Fruit fly (Drosophila melanogaster): Measurements from ENCODE around the gene hay.

The hay gene

dm6 chr3L:10656451-10657198 is 25.7 kb downstream of the hay start (continued):
- peak; percentile 8 for TF ChIP-seq pb (GFP tag; optimal IDR thresholded peaks at IDR 0.05)
- peak; percentile 49 for TF ChIP-seq mirr (GFP tag; optimal IDR thresholded peaks at IDR 0.05)
- TF ChIP-seq z (GFP tag; IDR thresholded peaks at IDR 0.05) = no peak
- TF ChIP-seq E2f2 (GFP tag; IDR thresholded peaks at IDR 0.05) = no peak
- TF ChIP-seq h (optimal IDR thresholded peaks at IDR 0.05) = no peak
- TF ChIP-seq pnt (GFP tag; optimal IDR thresholded peaks at IDR 0.05) = peak; percentile 41
- TF ChIP-seq H15 (GFP tag; IDR thresholded peaks at IDR 0.05) = no peak
- no peak for TF ChIP-seq Dp (GFP tag; optimal IDR thresholded peaks at IDR 0.05)
- TF ChIP-seq CG6272 (GFP tag; IDR thresholded peaks at IDR 0.05) = no peak
- peak; percentile 70 for TF ChIP-seq NK7.1 (GFP tag; optimal IDR thresholded peaks at IDR 0.05)
- TF ChIP-seq MTF-1 (GFP tag; optimal IDR thresholded peaks at IDR 0.05; ENCODE audit: borderline replicate concordance) = peak; percentile 88
- TF ChIP-seq HLH54F (GFP tag; optimal IDR thresholded peaks at IDR 0.05) = peak; percentile 2
- TF ChIP-seq CG34422 (GFP tag; IDR thresholded peaks at IDR 0.05) = no peak; the same call in 2 of the 3 replicates
- TF ChIP-seq Hr39 (optimal IDR thresholded peaks at IDR 0.05) = no peak
- peak; percentile 67 for TF ChIP-seq Side (GFP tag; optimal IDR thresholded peaks at IDR 0.05)
- TF ChIP-seq sima (GFP tag; optimal IDR thresholded peaks at IDR 0.05) = peak; percentile 19
- TF ChIP-seq CG7928 (GFP tag; optimal IDR thresholded peaks at IDR 0.05) = no peak
- no peak for TF ChIP-seq pzg (GFP tag; optimal IDR thresholded peaks at IDR 0.05)
- no peak for TF ChIP-seq unc-4 (GFP tag; IDR thresholded peaks at IDR 0.05; ENCODE audit: partially characterized antibody)
- TF ChIP-seq CG12219 (GFP tag; optimal IDR thresholded peaks at IDR 0.05) = peak; percentile 56
- no peak for TF ChIP-seq Gug (GFP tag; IDR thresholded peaks at IDR 0.05)
- peak; percentile 91 for TF ChIP-seq lab (GFP tag; optimal IDR thresholded peaks at IDR 0.05)
- peak; percentile 43 for TF ChIP-seq CG10431 (GFP tag; optimal IDR thresholded peaks at IDR 0.05)
- peak; percentile 36 for TF ChIP-seq gro (GFP tag; optimal IDR thresholded peaks at IDR 0.05)
- TF ChIP-seq aop (GFP tag; IDR thresholded peaks at IDR 0.05) = no peak
- TF ChIP-seq Ssrp (tag; optimal IDR thresholded peaks at IDR 0.05) = no peak
- TF ChIP-seq dm (GFP tag; optimal IDR thresholded peaks at IDR 0.05) = no peak
- no peak for TF ChIP-seq sna (GFP tag; IDR thresholded peaks at IDR 0.05; ENCODE audit: partially characterized antibody)
- no peak for TF ChIP-seq al (GFP tag; IDR thresholded peaks at IDR 0.05)
- TF ChIP-seq tna (GFP tag; IDR thresholded peaks at IDR 0.05; ENCODE audit: partially characterized antibody) = no peak
- no peak for TF ChIP-seq CG2889 (GFP tag; IDR thresholded peaks at IDR 0.05)
- peak; percentile 16 for TF ChIP-seq Myb (GFP tag; optimal IDR thresholded peaks at IDR 0.05)
- no peak for TF ChIP-seq nerfin-2 (GFP tag; IDR thresholded peaks at IDR 0.05; ENCODE audit: partially characterized antibody)
- TF ChIP-seq bab2 (GFP tag; optimal IDR thresholded peaks at IDR 0.05) = peak; percentile 81
- peak; percentile 45 for TF ChIP-seq CG3163 (GFP tag; optimal IDR thresholded peaks at IDR 0.05)
- TF ChIP-seq CG8944 (GFP tag; optimal IDR thresholded peaks at IDR 0.05) = peak; percentile 19
- TF ChIP-seq CHES-1-like (GFP tag; optimal IDR thresholded peaks at IDR 0.05) = peak; percentile 49
- TF ChIP-seq Sry-δ (GFP tag; optimal IDR thresholded peaks at IDR 0.05) = peak; percentile 34
- no peak for TF ChIP-seq insv (GFP tag; optimal IDR thresholded peaks at IDR 0.05)
- no peak for TF ChIP-seq Adf1 (GFP tag; IDR thresholded peaks at IDR 0.05)
- TF ChIP-seq CG17829 (tag; optimal IDR thresholded peaks at IDR 0.05) = peak; percentile 14
- TF ChIP-seq Ada2b (GFP tag; IDR thresholded peaks at IDR 0.05) = peak; percentile 28; the same call in 1 of the 2 replicates
- TF ChIP-seq Dad (GFP tag; optimal IDR thresholded peaks at IDR 0.05) = peak; percentile 11
- no peak for TF ChIP-seq CG6791 (GFP tag; IDR thresholded peaks at IDR 0.05; ENCODE audit: partially characterized antibody)
- peak; percentile 18 for TF ChIP-seq Bteb2 (GFP tag; optimal IDR thresholded peaks at IDR 0.05)
- TF ChIP-seq Lim3 (GFP tag; IDR thresholded peaks at IDR 0.05) = no peak
- TF ChIP-seq trem (tag; optimal IDR thresholded peaks at IDR 0.05) = peak; percentile 0
- peak; percentile 41 for TF ChIP-seq CG14710 (tag; optimal IDR thresholded peaks at IDR 0.05)
- no peak; the same call in 2 of the 3 replicates for TF ChIP-seq CG11093 (GFP tag; IDR thresholded peaks at IDR 0.05)
- peak; percentile 2 for TF ChIP-seq emc (GFP tag; optimal IDR thresholded peaks at IDR 0.05)
- peak; percentile 29 for TF ChIP-seq CG10274 (GFP tag; optimal IDR thresholded peaks at IDR 0.05)
